Fruit fly (Drosophila melanogaster) whole organism, adult: ENCODE data around the gene CG4287.

Source experiments
- CG11617 ChIP-seq: fragments of 200-800 bp; sonication (Bioruptor generic); optimal IDR thresholded peaks from 2 replicates; lab custom pipeline; 2017; ENCODE audit warnings: mild to moderate bottlenecking, missing biosample characterization, missing genetic modification reagents, missing genetic modification characterization
- CG12768 ChIP-seq: fragments of 200-800 bp; sonication (Bioruptor generic); optimal IDR thresholded peaks from 2 replicates; lab custom pipeline; 2017; ENCODE audit warnings: missing biosample characterization, missing genetic modification characterization, mild to moderate bottlenecking, moderate library complexity, missing genetic modification reagents
- CG14711 ChIP-seq: fragments of 200-800 bp; sonication (Bioruptor generic); optimal IDR thresholded peaks from 2 replicates; lab custom pipeline; 2018; ENCODE audit warnings: missing biosample characterization, mild to moderate bottlenecking, missing genetic modification characterization, moderate library complexity
- CG1620 ChIP-seq: fragments of 200-800 bp; sonication (Bioruptor generic); optimal IDR thresholded peaks from 2 replicates; lab custom pipeline; 2016; ENCODE audit warnings: missing biosample characterization, missing genetic modification characterization
- CG33017 ChIP-seq: fragments of 200-800 bp; sonication (Bioruptor generic); optimal IDR thresholded peaks from 2 replicates; lab custom pipeline; 2018; ENCODE audit warnings: missing biosample characterization, mild to moderate bottlenecking, missing genetic modification characterization, moderate library complexity
- CG5204 ChIP-seq: fragments of 200-800 bp; sonication (Bioruptor generic); optimal IDR thresholded peaks from 2 replicates; lab custom pipeline; 2016; ENCODE audit warnings: missing biosample characterization, missing genetic modification characterization
- CG7045 ChIP-seq: fragments of 200-800 bp; sonication (Bioruptor generic); optimal IDR thresholded peaks from 2 replicates; lab custom pipeline; 2017; ENCODE audit warnings: missing biosample characterization, mild to moderate bottlenecking, missing genetic modification characterization
- CG7101 ChIP-seq: fragments of 200-800 bp; sonication (Bioruptor generic); optimal IDR thresholded peaks from 2 replicates; lab custom pipeline; 2018; ENCODE audit warnings: missing biosample characterization, mild to moderate bottlenecking, missing genetic modification characterization, moderate library complexity
- Clk ChIP-seq: fragments of 200-800 bp; sonication (Bioruptor generic); optimal IDR thresholded peaks from 2 replicates; lab custom pipeline; 2017; ENCODE audit warnings: missing biosample characterization, missing genetic modification characterization
- Crg-1 ChIP-seq: fragments of 200-800 bp; sonication (Bioruptor generic); optimal IDR thresholded peaks from 2 replicates; lab custom pipeline; 2016; ENCODE audit warnings: missing biosample characterization, missing genetic modification characterization
- Hr96 ChIP-seq: fragments of 200-800 bp; sonication (Bioruptor generic); optimal IDR thresholded peaks from 2 replicates; lab custom pipeline; 2016; ENCODE audit warnings: missing biosample characterization, missing genetic modification characterization
- Mnt ChIP-seq: fragments of 200-800 bp; sonication (Bioruptor generic); optimal IDR thresholded peaks from 2 replicates; lab custom pipeline; 2016; ENCODE audit warnings: missing biosample characterization, mild to moderate bottlenecking, missing genetic modification characterization
- bab1 ChIP-seq: fragments of 200-800 bp; sonication (Bioruptor generic); optimal IDR thresholded peaks from 3 replicates; lab custom pipeline; 2019; ENCODE audit warnings: missing biosample characterization, mild to moderate bottlenecking, missing genetic modification characterization, moderate library complexity
- cic ChIP-seq: fragments of 200-800 bp; sonication (Bioruptor generic); optimal IDR thresholded peaks from 2 replicates; lab custom pipeline; 2017; ENCODE audit warnings: missing biosample characterization, mild to moderate bottlenecking, missing genetic modification characterization, moderate library complexity
- cnc ChIP-seq, 2 experiments: fragments of >200 bp; optimal IDR thresholded peaks; 2 replicates each; lab custom pipeline; 2017
- kay ChIP-seq: fragments of 200-800 bp; sonication (Bioruptor generic); peaks from one replicate; lab custom pipeline; 2016; ENCODE audit warnings: missing biosample characterization, missing genetic modification characterization, borderline replicate concordance
- ovo ChIP-seq: fragments of 200-800 bp; sonication (Bioruptor generic); optimal IDR thresholded peaks from 2 replicates; lab custom pipeline; 2016; ENCODE audit warnings: missing biosample characterization, missing genetic modification characterization
- pad ChIP-seq: fragments of 200-800 bp; sonication (Bioruptor generic); optimal IDR thresholded peaks from 3 replicates; lab custom pipeline; 2017; ENCODE audit warnings: missing biosample characterization, missing genetic modification characterization, mild to moderate bottlenecking, moderate library complexity, missing genetic modification reagents
- tj ChIP-seq: fragments of 200-800 bp; sonication (Bioruptor generic); optimal IDR thresholded peaks from 3 replicates; lab custom pipeline; 2017; ENCODE audit warnings: missing biosample characterization, mild to moderate bottlenecking, missing genetic modification characterization, moderate library complexity
- toe ChIP-seq: fragments of 200-800 bp; sonication (Bioruptor generic); optimal IDR thresholded peaks from 2 replicates; lab custom pipeline; 2016; ENCODE audit warnings: missing biosample characterization, missing genetic modification characterization

The CG4287 gene

dm6 chr3R:15984483-15985118, 20.9 kb upstream of the CG4287 start:
- peak; percentile 55 for TF ChIP-seq CG7101
- TF ChIP-seq Clk (GFP tag; lab: Kevin White, UChicago), result no peak
- TF ChIP-seq cic (GFP tag; lab: Kevin White, UChicago), result peak; percentile 43
- TF ChIP-seq pad (GFP tag; lab: Kevin White, UChicago), result no peak
- peak; percentile 63 for TF ChIP-seq CG12768 (GFP tag; lab: Kevin White, UChicago)
- peak; percentile 13 for TF ChIP-seq tj (GFP tag; lab: Kevin White, UChicago)
- TF ChIP-seq bab1 (GFP tag; lab: Kevin White, UChicago), result no peak
- peak; percentile 31 for TF ChIP-seq CG7045 (GFP tag; lab: Kevin White, UChicago)
- TF ChIP-seq CG5204, result no peak
- no peak for TF ChIP-seq toe (GFP tag; lab: Kevin White, UChicago)
- peak; percentile 33 for TF ChIP-seq CG11617 (GFP tag; lab: Kevin White, UChicago)
- peak; percentile 80 for TF ChIP-seq kay (GFP tag; lab: Kevin White, UChicago)
- peak in 1 of 2 experiments; percentile 57 for TF ChIP-seq cnc (optimal IDR thresholded peaks at IDR 0.05; lab: Kevin White, UChicago)
- TF ChIP-seq CG14711 (tag; lab: Kevin White, UChicago), result peak; percentile 61
- TF ChIP-seq Crg-1 (GFP tag; lab: Kevin White, UChicago), result no peak
- TF ChIP-seq CG1620, result no peak
- no peak for TF ChIP-seq ovo (GFP tag; lab: Kevin White, UChicago)
- TF ChIP-seq CG33017 (tag; lab: Kevin White, UChicago), result peak; percentile 54

DNA sequence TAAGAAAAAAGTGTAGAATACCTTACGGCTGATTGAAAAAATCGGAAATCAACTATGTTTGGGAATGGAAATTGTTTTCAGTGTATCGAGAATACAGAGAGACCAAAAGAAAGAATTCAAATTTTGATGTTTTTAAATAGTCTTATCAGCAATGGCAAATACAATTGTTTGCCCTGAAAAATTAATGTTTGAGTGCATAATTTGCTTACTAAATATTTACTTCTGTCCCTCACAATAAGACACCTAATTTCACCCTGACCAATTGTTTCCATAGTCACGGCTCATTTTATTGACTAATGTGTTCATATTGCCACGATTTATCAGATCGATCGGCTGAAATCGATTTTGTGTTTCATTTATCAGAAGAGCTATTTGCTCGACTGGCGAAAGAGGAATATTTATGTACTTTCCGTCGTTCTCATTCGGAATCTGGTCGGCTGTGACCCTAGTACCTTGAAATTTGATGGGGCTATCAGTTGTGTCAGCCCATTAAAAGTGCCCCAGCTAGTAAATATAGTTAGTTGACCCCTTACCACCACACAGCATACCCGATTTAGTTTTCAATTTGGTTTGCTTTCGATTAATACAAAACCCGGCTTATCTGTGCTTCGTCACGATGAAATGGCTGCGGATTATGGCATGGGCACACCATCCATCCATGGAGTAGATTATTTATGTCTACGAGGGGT, 20.0 kb upstream of the CG4287 start:
- no peak for TF ChIP-seq toe (GFP tag; lab: Kevin White, UChicago)
- no peak for TF ChIP-seq CG5204
- no peak for TF ChIP-seq cic (GFP tag; lab: Kevin White, UChicago)
- TF ChIP-seq cnc (optimal IDR thresholded peaks at IDR 0.05; lab: Kevin White, UChicago), result peak in 1 of 2 experiments; percentile 17
- TF ChIP-seq CG7045 (GFP tag; lab: Kevin White, UChicago), result no peak

DNA sequence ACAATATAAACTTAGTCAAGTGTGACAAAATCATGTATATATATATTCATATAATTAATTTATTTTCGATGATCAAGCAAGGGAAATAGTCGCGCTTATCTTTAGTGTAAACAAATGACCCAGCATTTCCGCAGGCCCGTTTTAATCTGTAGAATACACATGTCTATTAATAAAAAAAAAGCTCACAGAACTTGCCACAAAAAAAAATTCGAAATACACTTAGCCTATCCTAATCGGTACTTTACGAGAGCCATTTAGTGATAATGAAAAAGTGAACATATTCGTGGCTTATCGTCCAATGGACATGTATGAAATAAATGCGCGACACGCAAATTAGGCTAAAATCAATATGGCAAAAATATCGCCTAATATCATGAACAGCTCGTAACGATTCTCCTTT, 11.5 kb upstream of the CG4287 start:
- TF ChIP-seq cic (GFP tag; lab: Kevin White, UChicago) (peak; percentile 41), cnc (optimal IDR thresholded peaks at IDR 0.05; lab: Kevin White, UChicago) (no peak), pad (GFP tag; lab: Kevin White, UChicago) (no peak), CG12768 (GFP tag; lab: Kevin White, UChicago) (no peak), CG7045 (GFP tag; lab: Kevin White, UChicago) (no peak), ovo (GFP tag; lab: Kevin White, UChicago) (no peak), kay (GFP tag; lab: Kevin White, UChicago) (no peak), CG33017 (tag; lab: Kevin White, UChicago) (no peak), Crg-1 (GFP tag; lab: Kevin White, UChicago) (no peak)

DNA sequence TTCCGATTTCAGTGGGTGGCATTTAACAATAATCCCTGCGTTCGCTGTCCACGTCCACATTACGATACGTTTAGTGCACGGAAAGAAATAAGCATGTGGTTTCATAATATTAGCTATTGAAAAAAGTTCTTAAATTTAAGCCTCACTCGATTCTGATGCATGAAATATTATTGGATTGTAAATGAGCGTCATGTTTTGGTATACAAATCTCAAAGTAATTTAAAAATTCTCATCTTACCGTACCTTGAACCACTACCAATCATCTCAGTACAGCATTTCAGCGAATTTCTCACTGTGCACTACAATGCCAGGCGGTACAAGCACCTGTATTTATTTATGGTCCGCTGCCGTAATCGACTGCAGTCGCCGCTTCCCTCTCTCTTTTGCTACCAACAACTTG, 10.6 kb upstream of the CG4287 start:
- TF ChIP-seq CG11617 (GFP tag; lab: Kevin White, UChicago) (peak; percentile 81), pad (GFP tag; lab: Kevin White, UChicago) (peak; percentile 4), CG5204 (peak; percentile 82), toe (GFP tag; lab: Kevin White, UChicago) (peak; percentile 78), cic (GFP tag; lab: Kevin White, UChicago) (peak; percentile 53), CG1620 (peak; percentile 33), CG33017 (tag; lab: Kevin White, UChicago) (peak; percentile 80), CG14711 (tag; lab: Kevin White, UChicago) (peak; percentile 70), cnc (optimal IDR thresholded peaks at IDR 0.05; lab: Kevin White, UChicago) (no peak), Hr96 (GFP tag; lab: Kevin White, UChicago) (no peak), Crg-1 (GFP tag; lab: Kevin White, UChicago) (no peak), Clk (GFP tag; lab: Kevin White, UChicago) (peak; percentile 44), CG7101 (peak; percentile 76), CG12768 (GFP tag; lab: Kevin White, UChicago) (peak; percentile 76), CG7045 (GFP tag; lab: Kevin White, UChicago) (peak; percentile 87), bab1 (GFP tag; lab: Kevin White, UChicago) (peak; percentile 29), Mnt (GFP tag; lab: Kevin White, UChicago) (peak; percentile 25), tj (GFP tag; lab: Kevin White, UChicago) (peak; percentile 39), kay (GFP tag; lab: Kevin White, UChicago) (no peak), ovo (GFP tag; lab: Kevin White, UChicago) (no peak)

- TF ChIP-seq CG7101 (peak; percentile 12), Hr96 (GFP tag; lab: Kevin White, UChicago) (peak; percentile 17), kay (GFP tag; lab: Kevin White, UChicago) (no peak), tj (GFP tag; lab: Kevin White, UChicago) (peak; percentile 19), CG7045 (GFP tag; lab: Kevin White, UChicago) (no peak), pad (GFP tag; lab: Kevin White, UChicago) (peak; percentile 82), CG14711 (tag; lab: Kevin White, UChicago) (no peak), bab1 (GFP tag; lab: Kevin White, UChicago) (no peak), CG1620 (no peak), CG11617 (GFP tag; lab: Kevin White, UChicago) (peak; percentile 2), Mnt (GFP tag; lab: Kevin White, UChicago) (peak; percentile 69), toe (GFP tag; lab: Kevin White, UChicago) (peak; percentile 15), Clk (GFP tag; lab: Kevin White, UChicago) (no peak), Crg-1 (GFP tag; lab: Kevin White, UChicago) (peak; percentile 53), CG33017 (tag; lab: Kevin White, UChicago) (no peak), cnc (optimal IDR thresholded peaks at IDR 0.05; lab: Kevin White, UChicago) (no peak), CG12768 (GFP tag; lab: Kevin White, UChicago) (peak; percentile 21), cic (GFP tag; lab: Kevin White, UChicago) (peak; percentile 98), ovo (GFP tag; lab: Kevin White, UChicago) (no peak), CG5204 (no peak)
Measured at dm6 chr3R:15973488-15973975, 9.9 kb upstream of the CG4287 start.
